Worm (Caenorhabditis elegans): ENCODE measurements around the gene apl-1.

- no peak for TF ChIP-seq dpff-1 (tag; optimal IDR thresholded peaks at IDR 0.05)
- no peak for TF ChIP-seq hmg-1.2 (GFP tag; IDR thresholded peaks at IDR 0.05)
- TF ChIP-seq nhr-179 (tag; optimal IDR thresholded peaks at IDR 0.05): no peak
- TF ChIP-seq hrde-1 (tag; optimal IDR thresholded peaks at IDR 0.05; ENCODE audit: borderline replicate concordance): no peak
Observed at ce11 chrX:5084495-5084894, 32.2 kb downstream of the apl-1 start, which contains the start of gene ets-5.

Data from whole organism, young adult.